Fruit fly (Drosophila melanogaster) whole organism, prepupa: ENCODE results near the gene Idgf2.

Source experiments
- Blimp-1 ChIP-seq: fragments of 200-800 bp; sonication (Bioruptor generic); optimal IDR thresholded peaks from 3 replicates; lab custom pipeline; 2017; ENCODE audit warnings: missing biosample characterization, missing genetic modification characterization, mild to moderate bottlenecking, moderate library complexity, missing genetic modification reagents
- CG10631 ChIP-seq: fragments of 200-800 bp; sonication (Bioruptor generic); optimal IDR thresholded peaks from 2 replicates; lab custom pipeline; 2016; ENCODE audit warnings: missing biosample characterization, missing genetic modification characterization
- CG10669 ChIP-seq: fragments of 200-800 bp; sonication (Bioruptor generic); optimal IDR thresholded peaks from 3 replicates; lab custom pipeline; 2018; ENCODE audit warnings: missing biosample characterization, mild to moderate bottlenecking, missing genetic modification characterization, moderate library complexity
- CG11294 ChIP-seq: fragments of 200-800 bp; sonication (Bioruptor generic); IDR thresholded peaks from 2 replicates; pipeline ENCODE4 v1.3.6; 2022; ENCODE audit warnings: missing biosample characterization, missing genetic modification characterization
- CG11762 ChIP-seq: fragments of 200-800 bp; sonication (Bioruptor generic); optimal IDR thresholded peaks from 3 replicates; lab custom pipeline; 2016; ENCODE audit warnings: missing biosample characterization, missing genetic modification characterization; ENCODE audit not compliant: insufficient read depth
- CG11902 ChIP-seq: fragments of 200-800 bp; sonication (Bioruptor generic); optimal IDR thresholded peaks from 3 replicates; lab custom pipeline; 2016; ENCODE audit warnings: missing biosample characterization, missing genetic modification characterization
- CG1621 ChIP-seq: fragments of 200-800 bp; sonication (Bioruptor generic); optimal IDR thresholded peaks from 3 replicates; lab custom pipeline; 2018; ENCODE audit warnings: missing biosample characterization, mild to moderate bottlenecking, missing genetic modification characterization
- CG3032 ChIP-seq: fragments of 200-800 bp; optimal IDR thresholded peaks from 2 replicates; lab custom pipeline; 2019; ENCODE audit warnings: missing biosample characterization, mild to moderate bottlenecking, missing genetic modification characterization, moderate library complexity
- CG32006 ChIP-seq: fragments of 200-800 bp; sonication (Bioruptor generic); optimal IDR thresholded peaks from 3 replicates; lab custom pipeline; 2017; ENCODE audit warnings: missing biosample characterization, mild to moderate bottlenecking, missing genetic modification characterization
- CG34406 ChIP-seq: fragments of 200-800 bp; sonication (Bioruptor generic); optimal IDR thresholded peaks from 3 replicates; lab custom pipeline; 2016; ENCODE audit warnings: missing biosample characterization, missing genetic modification characterization
- CG3919 ChIP-seq: fragments of 200-800 bp; sonication (Bioruptor generic); optimal IDR thresholded peaks from 3 replicates; lab custom pipeline; 2016; ENCODE audit warnings: missing biosample characterization, missing genetic modification characterization
- CG4318 ChIP-seq: fragments of 200-800 bp; sonication (Bioruptor generic); optimal IDR thresholded peaks from 3 replicates; lab custom pipeline; 2017; ENCODE audit warnings: missing biosample characterization, mild to moderate bottlenecking, missing genetic modification characterization
- CG6163 ChIP-seq: fragments of 200-800 bp; sonication (Bioruptor generic); IDR thresholded peaks from 3 replicates; pipeline ENCODE4 v1.3.6; 2022; ENCODE audit warnings: missing biosample characterization, missing genetic modification characterization
- CG6792 ChIP-seq: fragments of 200-800 bp; sonication (Bioruptor generic); optimal IDR thresholded peaks from 3 replicates; lab custom pipeline; 2016; ENCODE audit warnings: missing biosample characterization, missing genetic modification characterization
- CG6808 ChIP-seq: fragments of 200-800 bp; sonication (Bioruptor generic); optimal IDR thresholded peaks from 3 replicates; lab custom pipeline; 2017; ENCODE audit warnings: missing biosample characterization, missing genetic modification characterization, mild to moderate bottlenecking, moderate library complexity, missing genetic modification reagents
- CG7368 ChIP-seq: fragments of 200-800 bp; sonication (Bioruptor generic); optimal IDR thresholded peaks from 3 replicates; lab custom pipeline; 2016; ENCODE audit warnings: missing biosample characterization, missing genetic modification characterization
- CG8119 ChIP-seq: fragments of 200-800 bp; sonication (Bioruptor generic); IDR thresholded peaks from 3 replicates; pipeline ENCODE4 v1.3.6; 2022; ENCODE audit warnings: missing biosample characterization, missing genetic modification characterization
- CG8319 ChIP-seq: fragments of 200-800 bp; sonication (Bioruptor generic); optimal IDR thresholded peaks from 3 replicates; lab custom pipeline; 2016; ENCODE audit warnings: missing biosample characterization, missing genetic modification characterization
- CG8632 ChIP-seq: fragments of 200-800 bp; sonication (Bioruptor generic); optimal IDR thresholded peaks from 3 replicates; lab custom pipeline; 2016; ENCODE audit warnings: missing biosample characterization, missing genetic modification characterization
- CG9139 ChIP-seq: fragments of 200-800 bp; sonication (Bioruptor generic); optimal IDR thresholded peaks from 3 replicates; lab custom pipeline; 2017; ENCODE audit warnings: missing biosample characterization, mild to moderate bottlenecking, missing genetic modification characterization
- Eip75B ChIP-seq: fragments of 200-800 bp; sonication (Bioruptor generic); optimal IDR thresholded peaks from 3 replicates; lab custom pipeline; 2016; ENCODE audit warnings: missing biosample characterization, missing genetic modification characterization
- Eip78C ChIP-seq: fragments of 200-800 bp; sonication (Bioruptor generic); peaks from one replicate; lab custom pipeline; 2016; ENCODE audit warnings: missing biosample characterization, missing genetic modification characterization
- Eip93F ChIP-seq: fragments of 200-800 bp; sonication (Bioruptor generic); optimal IDR thresholded peaks from 2 replicates; lab custom pipeline; 2016; ENCODE audit warnings: missing biosample characterization, mild to moderate bottlenecking, missing genetic modification characterization
- Ets96B ChIP-seq: fragments of 200-800 bp; optimal IDR thresholded peaks from 2 replicates; lab custom pipeline; 2019; ENCODE audit warnings: missing biosample characterization, mild to moderate bottlenecking, missing genetic modification characterization, moderate library complexity
- Hr38 ChIP-seq: sonication (Bioruptor generic); optimal IDR thresholded peaks from 2 replicates; lab custom pipeline; 2016; ENCODE audit warnings: missing biosample characterization, missing genetic modification characterization
- Hr39 ChIP-seq: fragments of 200-800 bp; sonication (Bioruptor generic); optimal IDR thresholded peaks from 2 replicates; lab custom pipeline; 2016; ENCODE audit warnings: missing biosample characterization, missing genetic modification characterization
- Hr4 ChIP-seq: fragments of 200-800 bp; sonication (Bioruptor generic); optimal IDR thresholded peaks from 3 replicates; lab custom pipeline; 2016; ENCODE audit warnings: missing biosample characterization, missing genetic modification characterization
- OdsH ChIP-seq: fragments of 200-800 bp; sonication (Bioruptor generic); optimal IDR thresholded peaks from 3 replicates; lab custom pipeline; 2016; ENCODE audit warnings: missing biosample characterization, missing genetic modification characterization
- Smox ChIP-seq: fragments of 200-800 bp; sonication (Bioruptor generic); optimal IDR thresholded peaks from 3 replicates; lab custom pipeline; 2016; ENCODE audit warnings: missing biosample characterization, missing genetic modification characterization
- Sox102F ChIP-seq: fragments of 200-800 bp; sonication (Bioruptor generic); optimal IDR thresholded peaks from 2 replicates; lab custom pipeline; 2016; ENCODE audit warnings: missing biosample characterization, mild to moderate bottlenecking, missing genetic modification characterization
- achi ChIP-seq: fragments of 200-800 bp; sonication (Bioruptor generic); optimal IDR thresholded peaks from 3 replicates; lab custom pipeline; 2016; ENCODE audit warnings: missing biosample characterization, missing genetic modification characterization
- acj6 ChIP-seq: fragments of 200-800 bp; sonication (Bioruptor generic); optimal IDR thresholded peaks from 3 replicates; lab custom pipeline; 2016; ENCODE audit warnings: missing biosample characterization, missing genetic modification characterization
- cyc ChIP-seq: fragments of 200-800 bp; sonication (Bioruptor generic); optimal IDR thresholded peaks from 3 replicates; lab custom pipeline; 2016; ENCODE audit warnings: missing biosample characterization, missing genetic modification characterization
- dac ChIP-seq: fragments of 200-800 bp; sonication (Bioruptor generic); optimal IDR thresholded peaks from 2 replicates; lab custom pipeline; 2017; ENCODE audit warnings: missing biosample characterization, mild to moderate bottlenecking, missing genetic modification characterization
- esn ChIP-seq: fragments of 200-800 bp; sonication (Bioruptor generic); optimal IDR thresholded peaks from 2 replicates; lab custom pipeline; 2016; ENCODE audit warnings: missing biosample characterization, mild to moderate bottlenecking, missing genetic modification characterization, moderate library complexity
- fd59A ChIP-seq: fragments of 200-800 bp; sonication (Bioruptor generic); optimal IDR thresholded peaks from 2 replicates; lab custom pipeline; 2017; ENCODE audit warnings: missing biosample characterization, mild to moderate bottlenecking, missing genetic modification characterization, missing genetic modification reagents
- fd85E ChIP-seq: fragments of 200-800 bp; sonication (Bioruptor generic); optimal IDR thresholded peaks from 3 replicates; lab custom pipeline; 2016; ENCODE audit warnings: missing biosample characterization, missing genetic modification characterization
- fkh ChIP-seq: fragments of 200-800 bp; sonication (Bioruptor generic); optimal IDR thresholded peaks from 3 replicates; lab custom pipeline; 2017; ENCODE audit warnings: missing biosample characterization, mild to moderate bottlenecking, missing genetic modification characterization, moderate library complexity
- net ChIP-seq: fragments of 200-800 bp; sonication (Bioruptor generic); optimal IDR thresholded peaks from 3 replicates; lab custom pipeline; 2016; ENCODE audit warnings: missing biosample characterization, missing genetic modification characterization
- pdm3 ChIP-seq: fragments of 200-800 bp; sonication (Bioruptor generic); optimal IDR thresholded peaks from 3 replicates; lab custom pipeline; 2016; ENCODE audit warnings: missing biosample characterization, missing genetic modification characterization
- salr ChIP-seq, 2 experiments: fragments of 200-800 bp; sonication (Bioruptor generic); optimal IDR thresholded peaks; 3 replicates each; lab custom pipeline; 2016 to 2018; ENCODE audit warnings: missing biosample characterization in 2 of 2, missing genetic modification characterization in 2 of 2, mild to moderate bottlenecking in 1 of 2
- spab ChIP-seq: fragments of 200-800 bp; sonication (Bioruptor generic); optimal IDR thresholded peaks from 2 replicates; lab custom pipeline; 2017; ENCODE audit warnings: missing biosample characterization, mild to moderate bottlenecking, missing genetic modification characterization, missing genetic modification reagents
- svp ChIP-seq: fragments of 200-800 bp; sonication (Bioruptor generic); peaks from one replicate; lab custom pipeline; 2016; ENCODE audit warnings: missing biosample characterization, missing genetic modification characterization
- topi ChIP-seq: fragments of 200-800 bp; sonication (Bioruptor generic); optimal IDR thresholded peaks from 3 replicates; lab custom pipeline; 2016; ENCODE audit warnings: missing biosample characterization, missing genetic modification characterization
- vri ChIP-seq: fragments of 200-800 bp; sonication (Bioruptor generic); optimal IDR thresholded peaks from 3 replicates; lab custom pipeline; 2016; ENCODE audit warnings: missing biosample characterization, mild to moderate bottlenecking, missing genetic modification characterization

Idgf2 gene

dm6 chr2L:16446975-16447509, at the start of gene Idgf2:
TSS of gene Idgf2 (plus strand) at chr2L:16447330.
- TF ChIP-seq dac (GFP tag; lab: Kevin White, UChicago): no peak
- no peak for TF ChIP-seq Eip93F (GFP tag; lab: Kevin White, UChicago)
- no peak for TF ChIP-seq Hr4 (GFP tag; lab: Kevin White, UChicago)
- TF ChIP-seq CG6808: no peak
- TF ChIP-seq fd59A (GFP tag; lab: Kevin White, UChicago): no peak
- TF ChIP-seq CG11294 (GFP tag; lab: Robert Waterston, UW): no peak
- no peak for TF ChIP-seq Sox102F (GFP tag; lab: Kevin White, UChicago)
- TF ChIP-seq Blimp-1 (GFP tag; lab: Kevin White, UChicago): peak; percentile 72
- peak; percentile 96 for TF ChIP-seq svp (GFP tag; lab: Kevin White, UChicago)
- no peak for TF ChIP-seq net (GFP tag; lab: Kevin White, UChicago)
- peak; percentile 40 for TF ChIP-seq vri (GFP tag; lab: Kevin White, UChicago)
- no peak for TF ChIP-seq spab (GFP tag; lab: Kevin White, UChicago)
- TF ChIP-seq cyc (GFP tag; lab: Kevin White, UChicago): no peak
- TF ChIP-seq esn (GFP tag; lab: Kevin White, UChicago): no peak
- no peak for TF ChIP-seq CG11902 (GFP tag; lab: Kevin White, UChicago)
- no peak for TF ChIP-seq CG9139
- TF ChIP-seq Hr39 (GFP tag; lab: Kevin White, UChicago): no peak

- TF ChIP-seq CG1621 (tag; lab: Kevin White, UChicago) (no peak), CG6792 (GFP tag; lab: Kevin White, UChicago) (no peak), CG4318 (GFP tag; lab: Kevin White, UChicago) (no peak), CG32006 (GFP tag; lab: Kevin White, UChicago) (no peak), Blimp-1 (GFP tag; lab: Kevin White, UChicago) (no peak), Sox102F (GFP tag; lab: Kevin White, UChicago) (no peak), salr (GFP tag; optimal IDR thresholded peaks at IDR 0.05; lab: Kevin White, UChicago) (no peak), dac (GFP tag; lab: Kevin White, UChicago) (no peak), CG7368 (no peak), fd59A (GFP tag; lab: Kevin White, UChicago) (no peak), Eip78C (GFP tag; lab: Kevin White, UChicago) (no peak), achi (GFP tag; lab: Kevin White, UChicago) (no peak), Hr39 (GFP tag; lab: Kevin White, UChicago) (no peak)
Observed at dm6 chr2L:16397517-16397916, 49.6 kb upstream of the Idgf2 start.

dm6 chr2L:16402512-16402911, 44.6 kb upstream of the Idgf2 start:
- peak; percentile 10 for TF ChIP-seq pdm3 (GFP tag; lab: Kevin White, UChicago)
- no peak for TF ChIP-seq Sox102F (GFP tag; lab: Kevin White, UChicago)
- TF ChIP-seq acj6 (GFP tag; lab: Kevin White, UChicago): no peak
- TF ChIP-seq svp (GFP tag; lab: Kevin White, UChicago): peak; percentile 68
- peak; percentile 5 for TF ChIP-seq spab (GFP tag; lab: Kevin White, UChicago)
- no peak for TF ChIP-seq salr (GFP tag; optimal IDR thresholded peaks at IDR 0.05; lab: Kevin White, UChicago)
- TF ChIP-seq CG8119 (GFP tag; lab: Robert Waterston, UW): no peak; the same call in 2 of the 3 replicates
- no peak for TF ChIP-seq fd59A (GFP tag; lab: Kevin White, UChicago)
- no peak for TF ChIP-seq CG3032 (tag; lab: Kevin White, UChicago)
- no peak for TF ChIP-seq esn (GFP tag; lab: Kevin White, UChicago)
- peak; percentile 26 for TF ChIP-seq CG3919 (GFP tag; lab: Kevin White, UChicago)
- peak; percentile 79 for TF ChIP-seq CG6163
- no peak for TF ChIP-seq topi
- peak; percentile 29 for TF ChIP-seq OdsH (GFP tag; lab: Kevin White, UChicago)
- no peak for TF ChIP-seq CG8632 (GFP tag; lab: Kevin White, UChicago)
- no peak for TF ChIP-seq CG11762 (GFP tag; lab: Kevin White, UChicago)
- peak; percentile 21 for TF ChIP-seq Hr4 (GFP tag; lab: Kevin White, UChicago)
- TF ChIP-seq CG7368: no peak
- TF ChIP-seq Hr39 (GFP tag; lab: Kevin White, UChicago): no peak
- TF ChIP-seq achi (GFP tag; lab: Kevin White, UChicago): no peak
- TF ChIP-seq CG10631 (GFP tag; lab: Kevin White, UChicago): peak; percentile 16
- TF ChIP-seq CG8319 (GFP tag; lab: Kevin White, UChicago): no peak
- peak; percentile 6 for TF ChIP-seq Ets96B (tag; lab: Kevin White, UChicago)
- no peak for TF ChIP-seq fd85E
- TF ChIP-seq Eip75B (GFP tag; lab: Kevin White, UChicago): peak; percentile 1
- peak; percentile 14 for TF ChIP-seq CG10669 (GFP tag; lab: Kevin White, UChicago)
- peak; percentile 0 for TF ChIP-seq Smox (GFP tag; lab: Kevin White, UChicago)
- no peak for TF ChIP-seq CG6792 (GFP tag; lab: Kevin White, UChicago)
- no peak for TF ChIP-seq fkh
- TF ChIP-seq Hr38: no peak
- peak; percentile 67 for TF ChIP-seq Eip78C (GFP tag; lab: Kevin White, UChicago)
- no peak for TF ChIP-seq CG34406 (GFP tag; lab: Kevin White, UChicago)
- peak; percentile 33 for TF ChIP-seq CG32006 (GFP tag; lab: Kevin White, UChicago)
